Fruit fly (Drosophila melanogaster): ENCODE results near the gene dl.

- TF ChIP-seq fru (GFP tag; optimal IDR thresholded peaks at IDR 0.05) (peak; percentile 54), ey (GFP tag; optimal IDR thresholded peaks at IDR 0.05) (peak; percentile 57), br (GFP tag; optimal IDR thresholded peaks at IDR 0.05) (peak; percentile 3), Myc (optimal IDR thresholded peaks at IDR 0.05) (no peak)
These were observed 15.9 kb upstream of the dl start for dm6 chr2L:17465915-17466677.
